Worm (Caenorhabditis elegans) whole organism, mixed stage, embryonic: ENCODE measurements around the gene wrm-1.

Experiments used
- lsy-2 ChIP-seq: fragments of 150-350 bp; optimal IDR thresholded peaks from 2 replicates; lab custom pipeline; 2014; ENCODE audit warnings: missing biosample characterization, missing genetic modification characterization
- mab-5 ChIP-seq: fragments of 150-350 bp; optimal IDR thresholded peaks from 2 replicates; lab custom pipeline; 2014; ENCODE audit warnings: missing biosample characterization, missing genetic modification characterization
- snpc-4 ChIP-seq: fragments of 150-350 bp; optimal IDR thresholded peaks from 2 replicates; lab custom pipeline; 2014; ENCODE audit warnings: missing biosample characterization, missing genetic modification characterization
- ztf-11 ChIP-seq: fragments of 150-350 bp; optimal IDR thresholded peaks from 2 replicates; lab custom pipeline; 2014; ENCODE audit warnings: missing biosample characterization, missing genetic modification characterization

DNA sequence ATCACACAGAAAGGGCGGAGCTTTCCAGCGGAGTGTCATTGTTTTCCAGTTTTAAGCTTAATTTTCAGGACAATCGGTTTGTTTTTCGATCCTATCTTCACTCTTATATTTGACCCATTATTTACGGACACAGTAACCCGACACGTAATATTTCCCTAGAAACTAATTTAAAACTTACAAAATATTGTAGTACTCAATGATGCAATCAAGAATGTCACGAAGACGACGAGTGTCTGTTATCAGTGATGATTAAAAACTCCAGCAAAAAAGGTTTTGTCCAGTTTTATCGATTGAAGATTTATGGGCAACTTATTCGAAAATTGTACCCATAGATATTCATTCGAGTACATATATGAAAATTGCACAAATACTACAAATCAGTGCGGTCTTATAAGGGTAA lies 10.3 kb downstream of the wrm-1 start, which contains the start of gene B0244.17:
- no peak for TF ChIP-seq lsy-2
- no peak for TF ChIP-seq mab-5 (tag; lab: Kevin White, UChicago)
- TF ChIP-seq ztf-11 (tag; lab: Kevin White, UChicago): no peak
- TF ChIP-seq snpc-4 (tag; lab: Kevin White, UChicago): no peak
